Worm (Caenorhabditis elegans) whole organism, mixed stage, embryonic: ENCODE data around the gene pmk-3.

Experiments
- M03D4.4 ChIP-seq: sonication (generic microtip); optimal IDR thresholded peaks from 2 replicates; lab custom pipeline; 2017; ENCODE audit warnings: mild to moderate bottlenecking, missing genetic modification characterization, missing compliant biosample characterization
- bed-3 ChIP-seq: fragments of 200-800 bp; sonication (Bioruptor generic); optimal IDR thresholded peaks from 3 replicates; lab custom pipeline; 2018; ENCODE audit warnings: mild to moderate bottlenecking, missing genetic modification characterization, moderate library complexity, missing compliant biosample characterization
- ceh-39 ChIP-seq: fragments of 150-350 bp; optimal IDR thresholded peaks from 2 replicates; lab custom pipeline; 2014; ENCODE audit warnings: missing biosample characterization, missing genetic modification characterization
- ceh-83 ChIP-seq: fragments of 200-800 bp; sonication (Bioruptor generic); optimal IDR thresholded peaks from 2 replicates; lab custom pipeline; 2018; ENCODE audit warnings: mild to moderate bottlenecking, missing genetic modification characterization, missing compliant biosample characterization
- ces-1 ChIP-seq: fragments of 150-350 bp; optimal IDR thresholded peaks from 2 replicates; lab custom pipeline; 2014; ENCODE audit warnings: missing biosample characterization, missing genetic modification reagents, missing genetic modification characterization
- cnd-1 ChIP-seq: fragments of 200-800 bp; sonication (Bioruptor generic); optimal IDR thresholded peaks from 2 replicates; lab custom pipeline; 2018; ENCODE audit warnings: mild to moderate bottlenecking, missing genetic modification characterization, missing compliant biosample characterization
- drap-1 ChIP-seq: fragments of 200-800 bp; sonication (Bioruptor generic); optimal IDR thresholded peaks from 3 replicates; lab custom pipeline; 2018; ENCODE audit warnings: mild to moderate bottlenecking, missing genetic modification characterization, missing compliant biosample characterization
- elt-1 ChIP-seq: sonication (generic microtip); optimal IDR thresholded peaks from 2 replicates; lab custom pipeline; 2017; ENCODE audit warnings: missing genetic modification characterization, mild to moderate bottlenecking, missing compliant biosample characterization, antibody characterized with exemption, moderate library complexity, borderline replicate concordance; ENCODE audit not compliant: insufficient read depth
- elt-3 ChIP-seq: fragments of 150-350 bp; optimal IDR thresholded peaks from 2 replicates; lab custom pipeline; 2014; ENCODE audit warnings: missing biosample characterization, missing genetic modification characterization
- ham-2 ChIP-seq: fragments of 200-800 bp; sonication (Bioruptor generic); optimal IDR thresholded peaks from 2 replicates; lab custom pipeline; 2018; ENCODE audit warnings: mild to moderate bottlenecking, missing genetic modification characterization, missing compliant biosample characterization
- lin-13 ChIP-seq: fragments of 150-350 bp; optimal IDR thresholded peaks from 2 replicates; lab custom pipeline; 2014; ENCODE audit warnings: missing biosample characterization, missing genetic modification characterization
- lin-32 ChIP-seq: fragments of 200-800 bp; sonication (Bioruptor generic); optimal IDR thresholded peaks from 2 replicates; lab custom pipeline; 2018; ENCODE audit warnings: mild to moderate bottlenecking, missing genetic modification characterization, missing compliant biosample characterization
- lsy-2 ChIP-seq: fragments of 150-350 bp; optimal IDR thresholded peaks from 2 replicates; lab custom pipeline; 2014; ENCODE audit warnings: missing biosample characterization, missing genetic modification characterization
- mls-2 ChIP-seq: sonication (generic microtip); optimal IDR thresholded peaks from 2 replicates; lab custom pipeline; 2016; ENCODE audit warnings: mild to moderate bottlenecking, missing genetic modification characterization, moderate library complexity, missing compliant biosample characterization
- nhr-12 ChIP-seq: fragments of 150-350 bp; optimal IDR thresholded peaks from 2 replicates; lab custom pipeline; 2014; ENCODE audit warnings: missing biosample characterization, missing genetic modification characterization
- nhr-2 ChIP-seq: fragments of 150-350 bp; optimal IDR thresholded peaks from 2 replicates; lab custom pipeline; 2014; ENCODE audit warnings: missing biosample characterization, missing genetic modification characterization
- nhr-237 ChIP-seq: fragments of 150-350 bp; optimal IDR thresholded peaks from 2 replicates; lab custom pipeline; 2014; ENCODE audit warnings: missing biosample characterization, missing genetic modification characterization
- nhr-28 ChIP-seq: fragments of 150-350 bp; optimal IDR thresholded peaks from 2 replicates; lab custom pipeline; 2014; ENCODE audit warnings: missing biosample characterization, missing genetic modification characterization
- nhr-76 ChIP-seq: sonication (generic microtip); optimal IDR thresholded peaks from 2 replicates; lab custom pipeline; 2017; ENCODE audit warnings: missing biosample characterization, missing genetic modification characterization
- pha-4 ChIP-seq: fragments of 150-350 bp; optimal IDR thresholded peaks from 2 replicates; lab custom pipeline; 2018; ENCODE audit warnings: missing biosample characterization, missing genetic modification reagents, missing genetic modification characterization
- sem-2 ChIP-seq: fragments of 200-800 bp; sonication (Bioruptor generic); optimal IDR thresholded peaks from 2 replicates; lab custom pipeline; 2018; ENCODE audit warnings: mild to moderate bottlenecking, missing genetic modification characterization, missing compliant biosample characterization
- snpc-4 ChIP-seq: fragments of 150-350 bp; optimal IDR thresholded peaks from 2 replicates; lab custom pipeline; 2014; ENCODE audit warnings: missing biosample characterization, missing genetic modification characterization
- sptf-1 ChIP-seq: sonication (generic microtip); optimal IDR thresholded peaks from 2 replicates; lab custom pipeline; 2017; ENCODE audit warnings: mild to moderate bottlenecking, missing genetic modification characterization, moderate library complexity, missing compliant biosample characterization
- tbx-8 ChIP-seq: fragments of 200-800 bp; sonication (Bioruptor generic); optimal IDR thresholded peaks from 2 replicates; lab custom pipeline; 2018; ENCODE audit warnings: mild to moderate bottlenecking, missing genetic modification characterization, moderate library complexity, missing compliant biosample characterization
- unc-120 ChIP-seq: sonication (generic microtip); optimal IDR thresholded peaks from 2 replicates; lab custom pipeline; 2017; ENCODE audit warnings: missing genetic modification characterization, missing compliant biosample characterization; ENCODE audit not compliant: poor library complexity, severe bottlenecking
- unc-39 ChIP-seq: fragments of 150-350 bp; optimal IDR thresholded peaks from 2 replicates; lab custom pipeline; 2014; ENCODE audit warnings: missing biosample characterization, missing genetic modification characterization
- ztf-11 ChIP-seq: fragments of 150-350 bp; optimal IDR thresholded peaks from 2 replicates; lab custom pipeline; 2014; ENCODE audit warnings: missing biosample characterization, missing genetic modification characterization

Gene pmk-3

ce11 chrIV:8136005-8136512 lies 3.0 kb upstream of the pmk-3 start, which contains the start of the genes isp-1 and islo-1 (continued):
- no peak for TF ChIP-seq ztf-11 (tag; lab: Kevin White, UChicago)
- TF ChIP-seq, all 35 proteins: peak for 10

ce11 chrIV:8136548-8136947 lies 2.5 kb upstream of the pmk-3 start:
- TF ChIP-seq nhr-12 (no peak), M03D4.4 (no peak), unc-39 (no peak), bed-3 (GFP tag; lab: Kevin White, UChicago) (no peak), lin-13 (tag; lab: Kevin White, UChicago) (no peak), drap-1 (GFP tag; lab: Kevin White, UChicago) (no peak), tbx-8 (GFP tag; lab: Kevin White, UChicago) (no peak)

- peak; percentile 69 for TF ChIP-seq ces-1 (GFP tag; lab: Kevin White, UChicago)
- no peak for TF ChIP-seq lsy-2 (tag; lab: Kevin White, UChicago)
Measured at ce11 chrIV:8142735-8143550, 3.9 kb downstream of the pmk-3 start, which contains the start of gene pmk-2. TSS of gene pmk-2 (plus strand) at chrIV:8143500.

ce11 chrIV:8144341-8144740 lies 5.3 kb downstream of the pmk-3 start:
- TF ChIP-seq nhr-2 (tag; lab: Kevin White, UChicago) = no peak
- no peak for TF ChIP-seq nhr-76 (tag; lab: Kevin White, UChicago)
- no peak for TF ChIP-seq unc-120 (tag; lab: Kevin White, UChicago)
- no peak for TF ChIP-seq ham-2 (GFP tag; lab: Kevin White, UChicago)
- TF ChIP-seq tbx-8 (GFP tag; lab: Kevin White, UChicago) = no peak
- TF ChIP-seq mls-2 (tag; lab: Kevin White, UChicago) = no peak
- TF ChIP-seq nhr-237 = no peak
- TF ChIP-seq pha-4 (tag; lab: Kevin White, UChicago) = no peak
- no peak for TF ChIP-seq nhr-28 (tag; lab: Kevin White, UChicago)
- TF ChIP-seq sptf-1 (tag; lab: Kevin White, UChicago) = no peak

ce11 chrIV:8146283-8146682 lies 7.3 kb downstream of the pmk-3 start:
- peak; percentile 83 for TF ChIP-seq ceh-39
- no peak for TF ChIP-seq elt-1 (tag; lab: Kevin White, UChicago)

- no peak for TF ChIP-seq nhr-12
- TF ChIP-seq snpc-4 (tag; lab: Kevin White, UChicago) = no peak
- no peak for TF ChIP-seq nhr-76 (tag; lab: Kevin White, UChicago)
- TF ChIP-seq unc-39 = no peak
- no peak for TF ChIP-seq lin-32
- TF ChIP-seq M03D4.4 = no peak
- TF ChIP-seq ham-2 (GFP tag; lab: Kevin White, UChicago) = no peak
- no peak for TF ChIP-seq sem-2 (GFP tag; lab: Kevin White, UChicago)
- TF ChIP-seq nhr-237 = no peak
- no peak for TF ChIP-seq lsy-2 (tag; lab: Kevin White, UChicago)
- no peak for TF ChIP-seq cnd-1 (tag; lab: Kevin White, UChicago)
- TF ChIP-seq ceh-83 (GFP tag; lab: Kevin White, UChicago) = no peak
- no peak for TF ChIP-seq ces-1 (GFP tag; lab: Kevin White, UChicago)
- TF ChIP-seq ztf-11 (tag; lab: Kevin White, UChicago) = no peak
- TF ChIP-seq elt-3 (tag; lab: Kevin White, UChicago) = no peak
- no peak for TF ChIP-seq nhr-2 (tag; lab: Kevin White, UChicago)
- no peak for TF ChIP-seq ceh-39
- TF ChIP-seq pha-4 (tag; lab: Kevin White, UChicago) = no peak
Measured at ce11 chrIV:8148494-8148893, 9.5 kb downstream of the pmk-3 start, which contains the start of gene pmk-1. TSS of gene pmk-1 (plus strand) at chrIV:8148794.
